Fruit fly (Drosophila melanogaster): ENCODE data around the gene CG14115.

The CG14115 gene

dm6 chr3L:13061322-13061809, at the start of gene CG14115, which contains the start of gene CG34428:
Gene CG14115 (minus strand): TSS chr3L:13061422.
Gene CG34428 (plus strand): TSS chr3L:13061759.
- TF ChIP-seq CG10669 (GFP tag; optimal IDR thresholded peaks at IDR 0.05): no peak
- no peak for TF ChIP-seq Eip75B (GFP tag; optimal IDR thresholded peaks at IDR 0.05)
- no peak for TF ChIP-seq Smox (GFP tag; optimal IDR thresholded peaks at IDR 0.05)
- no peak for TF ChIP-seq CG10631 (GFP tag; optimal IDR thresholded peaks at IDR 0.05)
- TF ChIP-seq Blimp-1 (GFP tag; optimal IDR thresholded peaks at IDR 0.05): no peak
- TF ChIP-seq CG6854 (GFP tag; optimal IDR thresholded peaks at IDR 0.05): no peak
- no peak for TF ChIP-seq Sox102F (GFP tag; optimal IDR thresholded peaks at IDR 0.05)
- TF ChIP-seq Sox14 (GFP tag; optimal IDR thresholded peaks at IDR 0.05): no peak
- TF ChIP-seq net (GFP tag; optimal IDR thresholded peaks at IDR 0.05): no peak
- TF ChIP-seq CG34406 (GFP tag; optimal IDR thresholded peaks at IDR 0.05): no peak
- TF ChIP-seq Eip78C (GFP tag): no peak

dm6 chr3L:13109362-13109761, 48.1 kb upstream of the CG14115 start:
- TF ChIP-seq salr (GFP tag; optimal IDR thresholded peaks at IDR 0.05) (peak in 1 of 2 experiments; percentile 76), Blimp-1 (GFP tag; optimal IDR thresholded peaks at IDR 0.05) (no peak), lz (GFP tag; optimal IDR thresholded peaks at IDR 0.05) (no peak), Hr39 (GFP tag; optimal IDR thresholded peaks at IDR 0.05) (no peak), CG9139 (GFP tag; optimal IDR thresholded peaks at IDR 0.05) (peak; percentile 47), Hr4 (GFP tag; optimal IDR thresholded peaks at IDR 0.05) (peak; percentile 58), spab (GFP tag; optimal IDR thresholded peaks at IDR 0.05) (peak; percentile 68), Sox15 (GFP tag; optimal IDR thresholded peaks at IDR 0.05) (no peak), CG15336 (GFP tag; IDR thresholded peaks at IDR 0.05) (peak; percentile 64), esn (GFP tag; optimal IDR thresholded peaks at IDR 0.05) (no peak), CG6808 (GFP tag; optimal IDR thresholded peaks at IDR 0.05) (peak; percentile 77), CG10631 (GFP tag; optimal IDR thresholded peaks at IDR 0.05) (peak; percentile 56), CG6276 (GFP tag; optimal IDR thresholded peaks at IDR 0.05) (peak; percentile 60), CG8632 (GFP tag; optimal IDR thresholded peaks at IDR 0.05) (peak; percentile 28), Eip75B (GFP tag; optimal IDR thresholded peaks at IDR 0.05) (peak; percentile 13), CG11762 (GFP tag; optimal IDR thresholded peaks at IDR 0.05; ENCODE audit: insufficient read depth) (no peak), dsx (GFP tag; optimal IDR thresholded peaks at IDR 0.05; ENCODE audit: poor library complexity, severe bottlenecking) (peak; percentile 67), CG10669 (GFP tag; optimal IDR thresholded peaks at IDR 0.05) (peak; percentile 56), eg (GFP tag; IDR thresholded peaks at IDR 0.05) (0 out of 3 replicates have a peak, but pooled peaks have one; percentile 34), CG16779 (tag; optimal IDR thresholded peaks at IDR 0.05) (peak; percentile 11), CG8319 (GFP tag; optimal IDR thresholded peaks at IDR 0.05) (no peak), CG3919 (GFP tag; optimal IDR thresholded peaks at IDR 0.05) (peak; percentile 55), Hr38 (GFP tag; optimal IDR thresholded peaks at IDR 0.05) (no peak), Lpt (GFP tag; optimal IDR thresholded peaks at IDR 0.05) (peak; percentile 33), svp (GFP tag) (peak; percentile 49), Gug (GFP tag; IDR thresholded peaks at IDR 0.05) (peak; percentile 48; the same call in 1 of the 2 replicates), net (GFP tag; optimal IDR thresholded peaks at IDR 0.05) (peak; percentile 43), CG11902 (GFP tag; optimal IDR thresholded peaks at IDR 0.05) (no peak), pdm3 (GFP tag; optimal IDR thresholded peaks at IDR 0.05) (peak; percentile 32), topi (GFP tag; optimal IDR thresholded peaks at IDR 0.05) (no peak), Met (GFP tag; optimal IDR thresholded peaks at IDR 0.05) (no peak), Sox102F (GFP tag; optimal IDR thresholded peaks at IDR 0.05) (no peak), achi (GFP tag; optimal IDR thresholded peaks at IDR 0.05) (peak; percentile 58), fd85E (GFP tag; optimal IDR thresholded peaks at IDR 0.05) (no peak), Smox (GFP tag; optimal IDR thresholded peaks at IDR 0.05) (no peak), Ets96B (tag; optimal IDR thresholded peaks at IDR 0.05) (peak; percentile 83), Eip78C (GFP tag) (peak; percentile 88), CG34406 (GFP tag; optimal IDR thresholded peaks at IDR 0.05) (peak; percentile 23), dac (GFP tag; optimal IDR thresholded peaks at IDR 0.05) (no peak), CG3032 (tag; optimal IDR thresholded peaks at IDR 0.05) (peak; percentile 84), fd59A (GFP tag; optimal IDR thresholded peaks at IDR 0.05) (peak; percentile 44), CG4318 (GFP tag; optimal IDR thresholded peaks at IDR 0.05) (peak; percentile 58), Eip93F (GFP tag; optimal IDR thresholded peaks at IDR 0.05) (no peak), Sox14 (GFP tag; optimal IDR thresholded peaks at IDR 0.05) (peak; percentile 18), fkh (GFP tag; optimal IDR thresholded peaks at IDR 0.05) (no peak), vri (GFP tag; optimal IDR thresholded peaks at IDR 0.05) (no peak), Ets21C (GFP tag; optimal IDR thresholded peaks at IDR 0.05) (no peak)
